Fruit fly (Drosophila melanogaster): ENCODE results near the gene CG33710.

Gene CG33710

DNA sequence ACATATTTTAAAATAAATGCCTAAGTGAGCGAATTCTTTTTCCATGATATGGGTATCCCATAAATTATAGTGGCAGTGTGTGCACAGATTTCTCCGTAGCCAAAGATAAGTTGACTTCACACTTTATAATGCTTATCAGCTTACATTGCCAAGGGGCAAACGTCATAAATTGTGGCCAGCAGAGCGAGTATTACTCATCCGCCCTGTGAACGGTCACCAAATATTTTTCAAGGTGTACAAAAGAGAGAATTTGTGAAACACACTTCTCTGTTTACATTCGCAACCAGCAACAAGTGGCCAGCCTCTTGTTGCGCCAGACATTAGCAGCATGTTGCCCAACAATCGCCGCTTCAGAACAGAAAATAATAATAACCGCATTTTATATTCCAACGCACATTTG is 19.7 kb downstream of the CG33710 start (continued):
- TF ChIP-seq H2.0 (GFP tag; IDR thresholded peaks at IDR 0.05) (no peak), CG12744 (GFP tag; optimal IDR thresholded peaks at IDR 0.05) (no peak), Jarid2 (GFP tag; optimal IDR thresholded peaks at IDR 0.05) (no peak), bowl (GFP tag; IDR thresholded peaks at IDR 0.05) (no peak), nmo (GFP tag; optimal IDR thresholded peaks at IDR 0.05) (no peak), run (tag; optimal IDR thresholded peaks at IDR 0.05) (peak; percentile 39), CG10147 (GFP tag; optimal IDR thresholded peaks at IDR 0.05) (no peak), ato (GFP tag; IDR thresholded peaks at IDR 0.05; ENCODE audit: partially characterized antibody) (no peak), Antp (GFP tag; optimal IDR thresholded peaks at IDR 0.05) (peak; percentile 17), Mad (GFP tag; optimal IDR thresholded peaks at IDR 0.05) (no peak), sqz (GFP tag; optimal IDR thresholded peaks at IDR 0.05) (no peak), mld (GFP tag; IDR thresholded peaks at IDR 0.05; ENCODE audit: partially characterized antibody) (no peak), CG2678 (tag; optimal IDR thresholded peaks at IDR 0.05) (peak; percentile 59), onecut (GFP tag; IDR thresholded peaks at IDR 0.05) (peak; percentile 41; the same call in 1 of the 2 replicates), p53 (GFP tag; optimal IDR thresholded peaks at IDR 0.05) (no peak), CG9727 (GFP tag; optimal IDR thresholded peaks at IDR 0.05) (no peak), CG34376 (GFP tag; optimal IDR thresholded peaks at IDR 0.05) (peak; percentile 86), D (optimal IDR thresholded peaks at IDR 0.05) (no peak), D (GFP tag; optimal IDR thresholded peaks at IDR 0.05) (no peak), ro (GFP tag; IDR thresholded peaks at IDR 0.05) (no peak), sc (optimal IDR thresholded peaks at IDR 0.05) (no peak), sc (GFP tag; optimal IDR thresholded peaks at IDR 0.05) (peak; percentile 4), D19A (tag; optimal IDR thresholded peaks at IDR 0.05) (peak; percentile 16), Dek (tag; optimal IDR thresholded peaks at IDR 0.05) (no peak), ham (GFP tag; IDR thresholded peaks at IDR 0.05) (no peak), psq (GFP tag; optimal IDR thresholded peaks at IDR 0.05) (no peak), tll (GFP tag; optimal IDR thresholded peaks at IDR 0.05) (no peak), CG9817 (tag; optimal IDR thresholded peaks at IDR 0.05) (no peak), br (optimal IDR thresholded peaks at IDR 0.05) (no peak), gcm (GFP tag; optimal IDR thresholded peaks at IDR 0.05) (peak; percentile 5), CG18599 (GFP tag; optimal IDR thresholded peaks at IDR 0.05) (peak; percentile 52), gsb-n (tag; optimal IDR thresholded peaks at IDR 0.05) (no peak), Hr51 (GFP tag; optimal IDR thresholded peaks at IDR 0.05) (peak in 1 of 2 experiments; percentile 36), vfl (GFP tag; optimal IDR thresholded peaks at IDR 0.05) (peak; percentile 21), pum (GFP tag; optimal IDR thresholded peaks at IDR 0.05) (no peak), CG3726 (GFP tag; IDR thresholded peaks at IDR 0.05) (no peak; the same call in 2 of the 3 replicates), CG10979 (tag; optimal IDR thresholded peaks at IDR 0.05) (no peak), CG4328 (GFP tag; optimal IDR thresholded peaks at IDR 0.05) (no peak), prd (optimal IDR thresholded peaks at IDR 0.05) (no peak), prd (GFP tag; IDR thresholded peaks at IDR 0.05) (no peak), fd64A (GFP tag; optimal IDR thresholded peaks at IDR 0.05) (peak; percentile 37), nom (GFP tag; optimal IDR thresholded peaks at IDR 0.05) (no peak), dmrt99B (tag; optimal IDR thresholded peaks at IDR 0.05) (peak; percentile 40), Mes4 (GFP tag; optimal IDR thresholded peaks at IDR 0.05) (no peak), MESR4 (GFP tag; optimal IDR thresholded peaks at IDR 0.05) (no peak), Hmr (GFP tag; optimal IDR thresholded peaks at IDR 0.05) (peak; percentile 69), CG5180 (GFP tag; optimal IDR thresholded peaks at IDR 0.05) (peak; percentile 33), Abd-B (GFP tag; optimal IDR thresholded peaks at IDR 0.05) (no peak), toy (GFP tag; IDR thresholded peaks at IDR 0.05) (no peak), Usf (GFP tag; optimal IDR thresholded peaks at IDR 0.05) (no peak), Deaf1 (tag; optimal IDR thresholded peaks at IDR 0.05) (no peak)

All from whole organism, embryonic.